Fruit fly (Drosophila melanogaster) whole organism, larva: ENCODE measurements around the gene Cyp12a5.

Source experiments
- noc ChIP-seq: fragments of 200-800 bp; sonication (Bioruptor generic); optimal IDR thresholded peaks from 3 replicates; lab custom pipeline; 2019; ENCODE audit warnings: missing biosample characterization, mild to moderate bottlenecking, missing genetic modification characterization, moderate library complexity

The Cyp12a5 gene

DNA sequence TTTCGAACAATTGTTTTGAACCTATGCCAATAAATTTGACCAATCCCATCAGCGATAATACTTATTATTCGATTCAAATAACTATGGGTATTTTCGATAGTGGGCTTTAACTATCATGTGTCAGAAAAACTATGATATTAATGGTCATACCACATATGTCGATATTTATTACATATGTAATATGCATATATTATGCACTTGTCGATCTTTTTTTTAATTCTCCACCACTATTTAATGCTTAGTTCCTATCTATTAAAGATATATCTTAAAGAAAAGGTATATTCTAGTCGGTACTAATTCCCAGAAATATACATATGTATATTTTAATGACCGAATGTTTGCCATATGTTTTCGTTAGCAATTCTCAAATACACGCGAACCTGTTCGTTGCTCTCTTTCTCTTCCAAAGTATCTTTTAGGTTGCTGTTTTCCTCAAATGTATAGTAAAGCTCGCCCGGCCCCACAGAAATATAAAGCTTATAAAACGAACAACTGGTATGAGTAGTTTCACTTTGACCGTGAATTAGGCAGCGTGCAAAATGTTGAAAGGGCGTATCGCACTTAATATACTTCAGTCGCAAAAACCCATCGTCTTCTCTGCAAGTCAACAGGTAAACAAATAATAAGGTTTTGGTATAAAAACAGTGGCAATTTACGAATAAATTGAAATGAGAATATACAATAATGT, at the start of gene Cyp12a5:
Gene Cyp12a5, plus strand, starts transcription at position 503 of the 688 bp plus-strand sequence.
- peak; percentile 42 for TF ChIP-seq noc (tag; lab: Kevin White, UChicago)

DNA sequence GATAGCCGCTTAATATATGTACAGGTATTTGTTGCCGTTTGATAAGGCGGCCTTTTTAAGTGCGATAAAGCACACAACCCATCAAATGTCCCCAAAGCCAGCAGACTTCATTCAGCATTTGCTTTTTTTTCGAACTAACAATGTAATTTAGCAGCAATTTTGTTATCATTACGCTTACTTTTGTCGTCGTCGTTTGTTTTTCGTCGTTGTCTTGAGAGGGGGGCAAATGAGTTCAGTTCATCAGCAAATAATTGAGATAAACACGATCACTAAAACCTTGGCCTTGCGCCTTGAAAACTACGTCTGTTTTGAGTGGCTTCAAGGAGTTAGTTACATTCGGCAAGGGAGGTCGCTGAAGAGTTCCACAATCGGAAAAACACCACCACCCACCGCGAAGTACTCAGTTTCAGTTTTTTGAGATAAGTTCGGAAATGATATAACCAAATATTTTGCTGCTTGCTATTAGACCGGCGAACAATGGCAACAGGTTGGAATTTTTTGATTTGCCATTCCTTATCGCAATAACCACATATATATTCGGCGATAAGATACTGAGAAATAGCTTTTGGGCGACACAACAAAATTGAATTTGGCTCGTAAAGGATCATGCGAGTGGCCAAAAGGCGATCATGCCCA, 43.4 kb upstream of the Cyp12a5 start:
- TF ChIP-seq noc (tag; lab: Kevin White, UChicago) = peak; percentile 52

DNA sequence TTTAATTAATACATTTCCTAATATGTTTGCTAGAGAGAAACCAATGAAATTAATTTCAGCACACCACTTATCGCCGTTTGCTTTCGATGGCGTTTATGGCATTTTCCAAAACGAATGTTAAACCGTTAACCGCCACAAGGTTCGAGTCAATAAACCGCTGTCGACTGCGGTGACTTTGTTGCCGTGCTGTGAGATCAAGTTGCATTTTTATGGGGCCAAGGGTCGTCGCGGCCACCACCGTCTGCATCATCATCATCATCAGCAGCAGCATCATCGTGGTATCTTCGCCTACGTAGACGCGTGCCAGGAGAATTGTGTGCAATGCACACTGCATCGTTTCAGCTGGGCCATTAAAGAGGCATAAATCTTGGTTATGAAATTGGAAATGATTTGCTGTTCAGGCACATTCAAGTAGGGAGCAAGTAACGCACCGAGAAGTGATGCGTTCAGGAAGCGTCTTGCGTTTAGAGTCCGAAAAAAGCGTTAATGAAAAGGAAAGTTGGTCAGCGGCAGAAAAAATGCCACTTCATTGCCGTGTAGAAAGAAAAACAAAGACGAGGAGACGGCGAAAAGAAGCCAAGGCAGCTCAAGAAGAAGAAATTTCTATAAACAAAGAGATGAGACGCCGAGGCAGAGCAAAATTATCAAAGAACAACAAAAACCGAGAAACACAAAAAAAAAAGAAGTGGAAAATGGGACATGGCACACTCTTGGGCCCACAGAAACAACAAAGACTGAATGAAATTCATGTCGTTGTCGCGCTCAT, 41.3 kb upstream of the Cyp12a5 start:
- no peak for TF ChIP-seq noc (tag; lab: Kevin White, UChicago)

DNA sequence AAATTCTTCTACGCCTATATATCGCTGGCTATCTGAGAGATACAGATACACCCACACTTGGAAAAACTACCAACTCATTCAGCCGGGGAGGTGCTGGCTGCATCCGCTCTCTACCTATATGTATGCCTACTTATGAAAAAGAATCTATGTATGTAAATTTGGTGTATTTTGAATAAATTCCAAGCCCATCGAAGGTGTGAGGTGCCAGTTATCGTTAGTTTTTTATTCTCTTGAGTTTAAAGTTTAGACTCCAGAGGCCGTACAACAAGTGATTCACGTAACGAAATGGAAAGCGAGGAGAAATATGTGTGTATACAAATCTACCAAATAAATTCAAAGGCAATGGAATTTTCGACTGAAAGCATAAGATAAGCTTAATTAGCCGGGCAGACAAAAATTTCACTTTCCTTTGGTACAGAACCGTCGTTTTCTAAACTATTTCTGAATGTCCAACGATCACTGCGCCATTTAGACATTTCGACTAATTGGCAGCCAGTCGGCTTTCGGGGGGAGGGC, 40.6 kb upstream of the Cyp12a5 start:
- TF ChIP-seq noc (tag; lab: Kevin White, UChicago) = no peak

DNA sequence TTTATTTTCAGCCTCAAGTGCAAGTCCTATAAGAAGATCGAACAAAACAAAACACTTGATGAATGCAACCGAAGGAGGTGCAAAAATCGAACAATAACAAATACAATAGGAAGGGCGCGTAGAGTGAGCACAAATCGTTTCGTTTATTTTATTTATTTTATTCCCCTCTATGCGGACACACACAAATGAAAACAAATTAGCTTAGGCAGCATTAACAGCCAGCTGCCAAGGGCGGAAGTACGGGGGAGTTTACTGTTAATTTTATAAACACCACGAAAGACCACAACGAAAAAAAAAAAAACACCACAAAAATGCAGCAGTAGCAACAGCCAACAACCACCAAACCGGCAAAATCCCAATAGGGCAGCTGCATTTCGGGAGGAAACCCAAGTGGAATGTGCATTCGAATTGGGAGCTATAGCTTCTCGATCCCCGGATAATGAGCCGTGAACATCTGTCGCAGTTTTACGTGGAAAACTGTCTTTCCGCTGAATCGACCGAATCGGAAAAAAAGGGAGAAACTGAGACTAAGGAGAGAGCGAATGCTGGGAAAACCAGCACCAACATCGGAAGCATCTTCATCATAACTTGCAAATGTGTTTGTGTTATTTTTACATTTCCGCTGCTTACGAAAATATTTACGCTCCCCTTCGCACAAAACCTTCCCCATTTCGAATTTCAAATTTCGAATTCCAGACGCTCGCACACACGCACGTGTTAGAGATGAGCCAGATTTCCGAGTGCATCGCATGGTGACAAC, 39.9 kb upstream of the Cyp12a5 start:
- TF ChIP-seq noc (tag; lab: Kevin White, UChicago) = no peak

DNA sequence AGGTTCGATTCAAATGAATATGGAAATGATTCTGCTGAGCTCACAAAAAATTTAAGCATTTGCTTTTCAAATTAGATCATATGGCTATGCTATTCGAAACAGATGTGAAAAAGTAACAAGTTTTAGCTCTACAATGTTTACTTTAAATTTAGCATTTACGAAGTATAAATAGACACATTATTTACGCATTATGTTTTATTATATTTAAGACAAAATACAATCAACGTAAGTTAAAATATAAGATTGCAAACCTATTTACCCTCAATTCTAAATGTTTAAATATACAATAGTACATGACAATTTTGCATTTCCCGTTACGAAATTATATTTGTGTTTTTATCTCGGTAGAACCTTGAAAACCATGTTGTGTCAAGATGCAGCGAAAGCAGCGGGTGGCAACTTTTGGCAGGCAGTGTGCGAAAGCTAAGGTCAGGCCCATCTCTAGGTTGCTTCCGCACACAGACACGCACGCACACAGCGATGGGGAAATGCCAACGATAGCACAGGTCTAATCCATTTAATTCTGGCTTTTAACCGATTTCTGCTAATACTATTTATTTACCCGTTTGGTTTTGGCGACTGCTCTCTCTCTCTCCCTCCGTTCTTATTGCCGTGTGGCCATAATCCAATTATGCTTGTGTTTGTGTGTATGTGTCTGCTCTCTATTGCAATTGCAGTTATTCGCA, 39.2 kb upstream of the Cyp12a5 start:
- no peak for TF ChIP-seq noc (tag; lab: Kevin White, UChicago)

DNA sequence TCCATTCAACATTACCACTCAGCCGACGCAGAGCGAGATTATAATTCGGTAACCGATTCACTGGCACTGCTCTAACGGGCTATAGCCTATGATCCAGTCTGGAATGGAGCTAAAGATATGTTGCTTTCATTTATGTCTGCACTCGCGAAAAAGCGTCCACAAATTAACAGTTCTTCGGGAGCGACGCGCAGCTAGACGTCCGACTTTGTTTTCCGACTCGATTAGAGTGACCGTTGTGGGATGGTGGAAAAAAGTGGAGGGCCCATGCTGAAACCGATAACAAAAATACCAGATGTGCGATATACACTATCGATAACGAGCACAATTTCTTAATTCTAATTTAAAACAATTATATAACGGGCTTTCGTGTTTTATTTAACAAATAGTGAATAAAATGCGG, 38.4 kb upstream of the Cyp12a5 start, which contains the start of gene cdi:
Gene cdi, minus strand, starts transcription at position 232 of the 400 bp plus-strand sequence.
- TF ChIP-seq noc (tag; lab: Kevin White, UChicago) = peak; percentile 14

DNA sequence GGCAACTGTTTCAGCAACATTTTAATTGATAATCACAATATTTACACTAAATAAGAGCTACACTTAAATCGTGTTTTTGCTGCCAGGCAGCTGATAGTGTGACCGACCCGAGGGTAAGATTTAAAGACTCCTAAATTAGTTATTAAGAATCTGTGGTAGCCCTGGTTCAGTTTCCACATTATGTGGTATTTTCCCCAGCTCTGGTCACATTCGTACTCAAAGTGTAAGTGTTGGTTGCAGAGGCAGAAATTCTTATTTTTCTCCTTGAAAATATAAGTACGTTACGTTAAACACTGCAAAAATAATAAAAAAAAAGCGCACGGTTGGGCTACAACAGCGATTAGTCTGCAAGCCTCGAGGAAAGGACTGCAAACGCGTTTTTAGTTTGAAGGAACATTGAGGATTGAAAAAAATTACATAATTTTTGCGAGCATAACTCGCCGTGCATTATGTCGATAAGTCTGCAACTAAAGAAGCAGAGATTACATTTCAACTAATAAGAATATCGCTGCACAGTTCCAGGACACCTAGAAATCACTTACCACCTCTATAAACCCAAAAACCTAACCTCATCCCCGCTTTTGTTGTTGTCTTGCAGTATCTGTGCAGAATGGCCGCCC, 37.5 kb upstream of the Cyp12a5 start, which contains the start of the genes mRpL55 and ATPsynD:
Gene mRpL55, minus strand, starts transcription at position 107 of the 620 bp plus-strand sequence.
Gene ATPsynD, plus strand, starts transcription at position 202 of the 620 bp plus-strand sequence.
- no peak for TF ChIP-seq noc (tag; lab: Kevin White, UChicago)

DNA sequence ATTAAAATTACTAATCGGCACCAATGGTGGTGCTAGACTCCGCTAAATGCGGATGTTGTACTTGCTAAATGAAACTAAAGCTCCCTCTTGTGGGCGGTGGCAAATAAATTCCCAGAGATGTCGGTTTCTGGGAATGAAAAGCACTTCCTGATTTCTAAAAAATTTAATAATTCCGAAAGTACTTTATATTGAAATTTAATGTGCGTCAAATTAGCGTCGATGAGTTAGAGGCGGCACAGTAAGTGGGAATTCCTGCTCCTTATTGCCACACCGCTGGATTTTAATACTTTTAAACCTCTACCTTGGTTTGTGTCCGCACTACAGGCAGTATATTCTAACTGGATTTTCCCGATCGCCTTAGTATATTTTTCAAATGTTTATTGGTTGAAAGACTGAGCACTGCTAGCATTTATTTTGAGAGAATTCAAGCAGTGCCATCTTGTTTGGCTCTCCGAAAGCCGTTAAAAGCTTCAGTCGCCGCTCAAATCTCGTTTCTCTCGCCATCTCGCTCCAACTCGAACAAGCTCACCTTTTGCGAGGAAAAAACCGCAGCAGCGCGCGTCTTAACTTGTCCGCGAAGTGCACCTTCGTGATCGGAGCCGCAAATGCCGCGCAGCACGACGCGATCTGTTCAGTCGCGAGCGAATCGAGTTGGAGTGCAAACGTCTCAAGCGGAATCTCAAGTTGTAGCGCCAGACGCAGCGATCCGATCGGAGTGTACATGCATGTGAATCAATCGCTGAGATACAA, 36.0 kb upstream of the Cyp12a5 start, which contains the start of gene CG6040:
Gene CG6040, plus strand, starts transcription at position 663 of the 750 bp plus-strand sequence.
- TF ChIP-seq noc (tag; lab: Kevin White, UChicago) = no peak

DNA sequence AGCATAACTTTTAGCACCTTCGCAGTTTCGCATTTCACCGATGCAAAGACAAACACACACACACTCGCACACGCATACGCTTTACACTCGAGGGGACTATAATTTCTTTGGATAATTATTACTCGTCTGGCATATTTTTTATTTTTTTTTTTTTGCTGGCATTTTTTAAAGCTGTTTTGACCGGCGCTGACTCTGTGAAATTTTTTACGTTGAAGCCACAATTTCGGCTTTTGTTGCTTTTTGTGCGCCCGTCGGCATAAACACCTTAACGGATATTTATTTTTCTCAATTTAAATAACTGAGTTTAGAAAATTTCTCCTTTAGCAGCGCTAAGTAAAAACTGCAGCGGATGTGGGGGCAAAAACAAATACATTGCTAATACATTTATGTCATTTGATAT, 34.2 kb upstream of the Cyp12a5 start:
- TF ChIP-seq noc (tag; lab: Kevin White, UChicago) = no peak

DNA sequence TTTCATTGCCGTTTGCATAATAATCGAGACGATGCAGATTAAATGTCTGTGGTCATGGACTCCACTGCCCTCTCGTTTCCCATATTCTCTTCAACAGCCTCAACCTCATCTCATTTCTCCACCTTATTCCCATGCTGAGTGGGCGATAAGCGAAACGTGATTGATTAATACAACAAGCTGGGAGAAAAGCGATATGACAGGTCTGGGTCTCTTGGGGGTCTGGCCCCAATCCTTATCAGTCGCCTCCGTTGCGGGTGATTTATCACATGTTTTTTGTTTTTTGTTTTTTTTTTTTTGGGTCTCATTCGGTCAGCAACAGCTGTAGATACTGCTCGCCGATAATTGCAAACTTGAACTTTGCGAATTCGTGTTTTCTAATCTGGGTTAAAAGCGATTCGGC, 32.4 kb upstream of the Cyp12a5 start:
- no peak for TF ChIP-seq noc (tag; lab: Kevin White, UChicago)

DNA sequence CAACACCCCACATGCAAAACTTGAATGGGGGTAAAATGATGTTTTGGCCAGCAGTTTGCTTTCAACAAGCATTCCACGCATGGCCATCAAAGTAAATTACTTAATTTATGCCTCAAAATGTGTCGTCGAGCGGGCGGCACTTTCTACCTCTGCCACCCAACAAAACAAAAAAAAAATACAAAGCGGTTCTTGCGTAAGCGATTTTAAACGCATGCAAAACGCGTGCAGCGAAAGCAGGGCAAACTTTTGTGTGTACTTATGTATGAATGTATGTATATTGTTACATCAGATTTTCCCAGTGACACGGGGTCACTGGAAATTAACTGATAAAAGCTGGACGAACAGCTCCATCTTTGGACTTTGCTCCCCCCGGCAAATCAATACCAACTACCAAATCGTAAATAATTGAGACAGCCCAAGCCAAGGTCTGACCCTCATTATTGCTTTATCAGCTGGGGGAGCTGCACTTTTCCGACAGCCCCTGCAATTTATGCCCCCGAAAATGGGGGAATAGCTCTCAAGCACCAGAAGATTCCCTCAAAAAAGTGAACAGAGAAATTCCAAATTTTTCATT, 31.1 kb upstream of the Cyp12a5 start:
- no peak for TF ChIP-seq noc (tag; lab: Kevin White, UChicago)

DNA sequence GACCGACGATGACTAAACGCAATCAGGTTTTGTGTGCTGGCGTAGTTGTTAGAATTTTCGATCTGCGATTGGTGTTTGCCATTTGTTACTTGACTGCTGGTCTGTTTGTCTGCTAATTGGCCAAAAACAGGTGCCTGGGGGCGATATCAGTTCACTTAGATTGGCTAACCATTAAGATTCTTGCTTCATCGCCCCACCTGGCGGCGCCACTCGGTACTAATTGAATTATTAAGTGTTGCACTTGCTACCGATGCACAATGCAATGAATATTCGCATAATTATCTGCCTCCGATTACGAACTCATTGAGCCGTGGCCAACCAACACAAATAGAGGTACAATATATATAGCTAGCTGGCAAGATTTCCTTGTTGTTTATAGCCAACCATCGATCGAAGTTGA, 29.3 kb upstream of the Cyp12a5 start:
- TF ChIP-seq noc (tag; lab: Kevin White, UChicago) = no peak
